Worm (Caenorhabditis elegans) whole organism, L4/young adult: Measurements from ENCODE around the gene C07A9.10.

Experiments used
- W03F9.2 ChIP-seq: fragments of 150-350 bp; optimal IDR thresholded peaks from 2 replicates; lab custom pipeline; 2014; ENCODE audit warnings: missing biosample characterization, missing genetic modification characterization
- dao-5 ChIP-seq: sonication (generic microtip); optimal IDR thresholded peaks from 2 replicates; lab custom pipeline; 2016; ENCODE audit warnings: missing genotype, missing genetic modification characterization, moderate library complexity, missing compliant biosample characterization
- him-1 ChIP-seq: sonication (generic microtip); optimal IDR thresholded peaks from 2 replicates; lab custom pipeline; 2016; ENCODE audit warnings: missing genotype, missing genetic modification reagents, missing genetic modification characterization, missing compliant biosample characterization

- peak; percentile 32 for TF ChIP-seq dao-5 (tag; lab: Kevin White, UChicago)
- TF ChIP-seq him-1 (tag; lab: Kevin White, UChicago) = no peak
- peak; percentile 32 for TF ChIP-seq W03F9.2 (tag; lab: Kevin White, UChicago)
Observed at ce11 chrIII:9717243-9717642, 31.4 kb upstream of the C07A9.10 start.
